Fruit fly (Drosophila melanogaster) whole organism, pupa: Measurements from ENCODE around the gene CG11596.
A peak's percentile ranks its signal among the peaks of the same experiment; 100 is the strongest.

ENCODE experiments used
- CG10348 ChIP-seq: fragments of 200-800 bp; sonication (Bioruptor generic); IDR thresholded peaks from 2 replicates; pipeline ENCODE4 v1.3.6; 2022; ENCODE audit warnings: missing biosample characterization, missing genetic modification characterization
- CG12605 ChIP-seq: fragments of 200-800 bp; sonication (Bioruptor generic); IDR thresholded peaks from 2 replicates; pipeline ENCODE4 v1.3.6; 2022; ENCODE audit warnings: missing biosample characterization, missing genetic modification characterization
- CG13204 ChIP-seq: fragments of 200-800 bp; sonication (Bioruptor generic); optimal IDR thresholded peaks from 2 replicates; lab custom pipeline; 2018; ENCODE audit warnings: missing biosample characterization, mild to moderate bottlenecking, missing genetic modification characterization, moderate library complexity
- CG14655 ChIP-seq: fragments of 200-800 bp; sonication (Bioruptor generic); optimal IDR thresholded peaks from 3 replicates; lab custom pipeline; 2017; ENCODE audit warnings: mild to moderate bottlenecking, missing biosample characterization, missing genetic modification reagents, missing genetic modification characterization
- CG15710 ChIP-seq: fragments of 200-800 bp; sonication (Bioruptor generic); optimal IDR thresholded peaks from 2 replicates; lab custom pipeline; 2018; ENCODE audit warnings: missing biosample characterization, mild to moderate bottlenecking, missing genetic modification characterization, moderate library complexity
- CG17806 ChIP-seq: fragments of 200-800 bp; sonication (Bioruptor generic); optimal IDR thresholded peaks from 2 replicates; lab custom pipeline; 2018; ENCODE audit warnings: missing biosample characterization, mild to moderate bottlenecking, missing genetic modification characterization, moderate library complexity
- CG32121 ChIP-seq: fragments of 200-800 bp; sonication (Bioruptor generic); IDR thresholded peaks from 2 replicates; pipeline ENCODE4 v1.3.6; 2022; ENCODE audit warnings: missing biosample characterization, missing genetic modification characterization
- CG34367 ChIP-seq: fragments of 200-800 bp; sonication (Bioruptor generic); optimal IDR thresholded peaks from 2 replicates; lab custom pipeline; 2018; ENCODE audit warnings: missing biosample characterization, mild to moderate bottlenecking, missing genetic modification characterization
- CG4496 ChIP-seq: fragments of 200-800 bp; sonication (Bioruptor generic); IDR thresholded peaks from 3 replicates; pipeline ENCODE4 v1.3.6; 2022; ENCODE audit warnings: missing biosample characterization, missing genetic modification characterization
- CG8159 ChIP-seq: fragments of 200-800 bp; sonication (Bioruptor generic); optimal IDR thresholded peaks from 3 replicates; lab custom pipeline; 2018; ENCODE audit warnings: missing biosample characterization, mild to moderate bottlenecking, missing genetic modification characterization, moderate library complexity
- CG8301 ChIP-seq: fragments of 200-800 bp; sonication (Bioruptor generic); optimal IDR thresholded peaks from 2 replicates; lab custom pipeline; 2018; ENCODE audit warnings: missing biosample characterization, mild to moderate bottlenecking, missing genetic modification characterization
- CG9948 ChIP-seq: fragments of 200-800 bp; sonication (Bioruptor generic); optimal IDR thresholded peaks from 2 replicates; lab custom pipeline; 2018; ENCODE audit warnings: missing biosample characterization, mild to moderate bottlenecking, missing genetic modification characterization, moderate library complexity
- D1 ChIP-seq: fragments of 200-800 bp; sonication (Bioruptor generic); optimal IDR thresholded peaks from 2 replicates; lab custom pipeline; 2018; ENCODE audit warnings: missing biosample characterization, mild to moderate bottlenecking, missing genetic modification characterization, moderate library complexity
- EcR ChIP-seq: fragments of 200-800 bp; sonication (Bioruptor generic); optimal IDR thresholded peaks from 3 replicates; lab custom pipeline; 2019; ENCODE audit warnings: missing biosample characterization, missing genetic modification characterization, mild to moderate bottlenecking, moderate library complexity, missing genetic modification reagents
- Ets98B ChIP-seq: fragments of 200-800 bp; sonication (Bioruptor generic); IDR thresholded peaks from 2 replicates; pipeline ENCODE4 v1.3.6; 2022; ENCODE audit warnings: missing biosample characterization, missing genetic modification characterization
- Pif1A ChIP-seq: fragments of 200-800 bp; sonication (Bioruptor generic); optimal IDR thresholded peaks from 3 replicates; lab custom pipeline; 2016; ENCODE audit warnings: missing biosample characterization, missing genetic modification characterization
- Pif1B ChIP-seq: fragments of 200-800 bp; sonication (Bioruptor generic); optimal IDR thresholded peaks from 3 replicates; lab custom pipeline; 2016; ENCODE audit warnings: missing biosample characterization, missing genetic modification characterization
- Snoo ChIP-seq: fragments of 200-800 bp; sonication (Bioruptor generic); optimal IDR thresholded peaks from 3 replicates; lab custom pipeline; 2017; ENCODE audit warnings: missing biosample characterization, mild to moderate bottlenecking, missing genetic modification characterization, inconsistent platforms
- fd96Ca ChIP-seq: fragments of 200-800 bp; sonication (Bioruptor generic); IDR thresholded peaks from 3 replicates; pipeline ENCODE4 v1.3.6; 2022; ENCODE audit warnings: missing biosample characterization, missing genetic modification characterization
- gl ChIP-seq: fragments of 200-800 bp; sonication (Bioruptor generic); optimal IDR thresholded peaks from 2 replicates; lab custom pipeline; 2018; ENCODE audit warnings: missing biosample characterization, mild to moderate bottlenecking, missing genetic modification characterization
- rn ChIP-seq: fragments of 200-800 bp; sonication (Bioruptor generic); IDR thresholded peaks from 2 replicates; pipeline ENCODE4 v1.3.6; 2022; ENCODE audit warnings: missing biosample characterization, missing genetic modification characterization

CG11596 gene

DNA sequence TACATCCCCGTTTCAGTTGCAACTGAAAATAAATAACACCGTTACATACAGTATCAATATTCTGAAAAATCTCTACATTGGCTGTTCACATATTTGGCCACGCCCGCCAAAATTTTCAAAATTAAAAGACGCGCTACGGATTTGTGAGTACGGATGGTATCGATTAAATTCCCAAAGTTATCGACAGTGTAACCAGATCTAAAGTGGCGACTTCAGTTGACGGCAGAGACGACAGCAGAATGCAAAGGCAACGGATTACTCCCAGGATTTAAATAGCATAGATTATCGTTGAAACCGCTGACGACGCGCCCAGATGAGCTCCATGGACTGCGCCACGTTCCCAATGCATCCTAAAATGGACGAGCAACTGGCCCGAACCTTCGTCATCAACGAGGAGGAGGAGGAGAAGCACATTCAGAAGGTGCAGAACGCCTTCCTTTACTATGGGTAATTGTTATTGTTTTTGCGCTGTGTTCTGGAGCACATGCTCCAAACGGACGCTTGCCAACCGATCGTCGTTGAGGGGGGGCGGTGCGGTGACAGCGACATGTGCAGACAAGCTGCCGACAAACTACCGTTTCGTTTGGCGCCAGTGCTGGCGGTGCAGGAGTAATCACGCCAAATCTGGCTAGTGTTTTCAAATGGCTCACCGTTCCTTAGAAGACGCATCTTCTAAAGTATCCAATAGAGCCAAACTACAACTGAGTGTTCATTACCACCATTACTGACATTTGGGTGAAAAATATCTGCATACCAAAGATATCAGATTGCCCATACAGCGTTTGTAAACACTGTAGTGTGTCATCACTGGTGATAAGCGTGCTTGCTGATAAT is at the start of gene CG11596:
Gene CG11596, plus strand, starts transcription at position 211 of the 834 bp plus-strand sequence.
- 0 out of 2 replicates have a peak, but pooled peaks have one; percentile 15 for TF ChIP-seq CG32121 (GFP tag; lab: Robert Waterston, UW)
- TF ChIP-seq CG4496 (GFP tag; lab: Robert Waterston, UW) = 0 out of 3 replicates have a peak, but pooled peaks have one; percentile 20
- TF ChIP-seq CG13204 (GFP tag; lab: Kevin White, UChicago) = no peak
- TF ChIP-seq fd96Ca (GFP tag; lab: Robert Waterston, UW) = no peak
- TF ChIP-seq D1 (tag; lab: Kevin White, UChicago) = no peak
- TF ChIP-seq Pif1B (GFP tag; lab: Kevin White, UChicago) = no peak
- TF ChIP-seq Pif1A (GFP tag; lab: Kevin White, UChicago) = no peak
- no peak for TF ChIP-seq Snoo (tag; lab: Kevin White, UChicago)
- TF ChIP-seq, all 21 proteins: peak for 2

dm6 chrX:1879606-1880110 is 47.8 kb upstream of the CG11596 start, which contains the start of gene CG14818:
Gene CG14818, minus strand, starts transcription at chrX:1879774.
- TF ChIP-seq fd96Ca (GFP tag; lab: Robert Waterston, UW) (peak; percentile 71), gl (tag; lab: Kevin White, UChicago) (no peak), Ets98B (GFP tag; lab: Robert Waterston, UW) (peak; percentile 17; the same call in 1 of the 2 replicates), CG12605 (GFP tag; lab: Robert Waterston, UW) (0 out of 2 replicates have a peak, but pooled peaks have one; percentile 24), CG10348 (GFP tag; lab: Robert Waterston, UW) (no peak), Pif1A (GFP tag; lab: Kevin White, UChicago) (no peak), Snoo (tag; lab: Kevin White, UChicago) (peak; percentile 49), CG8159 (tag; lab: Kevin White, UChicago) (peak; percentile 39), Pif1B (GFP tag; lab: Kevin White, UChicago) (no peak), CG32121 (GFP tag; lab: Robert Waterston, UW) (no peak), D1 (tag; lab: Kevin White, UChicago) (no peak), CG4496 (GFP tag; lab: Robert Waterston, UW) (peak; percentile 44; the same call in 1 of the 3 replicates), rn (GFP tag; lab: Robert Waterston, UW) (peak; percentile 38; the same call in 1 of the 2 replicates), CG34367 (tag; lab: Kevin White, UChicago) (peak; percentile 36), CG13204 (GFP tag; lab: Kevin White, UChicago) (no peak), CG9948 (tag; lab: Kevin White, UChicago) (peak; percentile 30), CG8301 (peak; percentile 43), CG14655 (no peak), CG17806 (peak; percentile 33), CG15710 (tag; lab: Kevin White, UChicago) (peak; percentile 46), EcR (GFP tag; lab: Kevin White, UChicago) (no peak)

dm6 chrX:1880139-1880556 is 47.3 kb upstream of the CG11596 start, which contains the start of gene Coa8:
Gene Coa8, plus strand, starts transcription at chrX:1880282.
- no peak for TF ChIP-seq CG8301
- 0 out of 2 replicates have a peak, but pooled peaks have one; percentile 13 for TF ChIP-seq CG12605 (GFP tag; lab: Robert Waterston, UW)
- peak; percentile 35 for TF ChIP-seq Ets98B (GFP tag; lab: Robert Waterston, UW)
- TF ChIP-seq CG8159 (tag; lab: Kevin White, UChicago) = peak; percentile 35
- TF ChIP-seq CG17806 = no peak
- TF ChIP-seq rn (GFP tag; lab: Robert Waterston, UW) = no peak
- peak; percentile 35 for TF ChIP-seq CG15710 (tag; lab: Kevin White, UChicago)
- TF ChIP-seq gl (tag; lab: Kevin White, UChicago) = no peak
- TF ChIP-seq EcR (GFP tag; lab: Kevin White, UChicago) = no peak
- peak; percentile 32 for TF ChIP-seq CG34367 (tag; lab: Kevin White, UChicago)
- TF ChIP-seq CG4496 (GFP tag; lab: Robert Waterston, UW) = peak; percentile 67; the same call in 2 of the 3 replicates
- peak; percentile 51; the same call in 2 of the 3 replicates for TF ChIP-seq fd96Ca (GFP tag; lab: Robert Waterston, UW)
- TF ChIP-seq Snoo (tag; lab: Kevin White, UChicago) = peak; percentile 12
- no peak; the same call in 1 of the 2 replicates for TF ChIP-seq CG32121 (GFP tag; lab: Robert Waterston, UW)

- TF ChIP-seq fd96Ca (GFP tag; lab: Robert Waterston, UW) (no peak), gl (tag; lab: Kevin White, UChicago) (no peak), CG12605 (GFP tag; lab: Robert Waterston, UW) (no peak), CG10348 (GFP tag; lab: Robert Waterston, UW) (no peak), rn (GFP tag; lab: Robert Waterston, UW) (no peak), Snoo (tag; lab: Kevin White, UChicago) (no peak), CG32121 (GFP tag; lab: Robert Waterston, UW) (no peak), CG15710 (tag; lab: Kevin White, UChicago) (no peak), D1 (tag; lab: Kevin White, UChicago) (no peak), Ets98B (GFP tag; lab: Robert Waterston, UW) (no peak), Pif1A (GFP tag; lab: Kevin White, UChicago) (no peak), CG34367 (tag; lab: Kevin White, UChicago) (no peak), CG9948 (tag; lab: Kevin White, UChicago) (no peak), CG8301 (no peak), CG17806 (no peak), CG8159 (tag; lab: Kevin White, UChicago) (no peak), CG13204 (GFP tag; lab: Kevin White, UChicago) (no peak)
These were observed 46.7 kb upstream of the CG11596 start for dm6 chrX:1880779-1881178.
